Worm (Caenorhabditis elegans) whole organism, young adult: Measurements from ENCODE around the gene F28A12.10.

Experiments used
- F49E8.2 ChIP-seq: sonication (generic microtip); optimal IDR thresholded peaks from 3 replicates; lab custom pipeline; 2017; ENCODE audit warnings: missing genetic modification characterization, mild to moderate bottlenecking, missing compliant biosample characterization, antibody characterized with exemption, moderate library complexity; ENCODE audit not compliant: insufficient read depth
- ZK185.1 ChIP-seq: sonication (generic microtip); optimal IDR thresholded peaks from 2 replicates; lab custom pipeline; 2016; ENCODE audit warnings: mild to moderate bottlenecking, missing genetic modification characterization, missing compliant biosample characterization; ENCODE audit not compliant: poor library complexity, severe bottlenecking
- akir-1 ChIP-seq: fragments of 200-800 bp; sonication (Bioruptor generic); optimal IDR thresholded peaks from 2 replicates; lab custom pipeline; 2018; ENCODE audit warnings: mild to moderate bottlenecking, missing genetic modification characterization, moderate library complexity, missing compliant biosample characterization
- die-1 ChIP-seq: sonication (generic microtip); optimal IDR thresholded peaks from 2 replicates; lab custom pipeline; 2016; ENCODE audit warnings: missing genotype, mild to moderate bottlenecking, missing genetic modification characterization, missing compliant biosample characterization
- egl-44 ChIP-seq: fragments of 200-800 bp; sonication (Bioruptor generic); IDR thresholded peaks from 2 replicates; pipeline ENCODE4 v1.3.6; 2022; ENCODE audit warnings: missing genetic modification reagents, missing genetic modification characterization, missing compliant biosample characterization
- hlh-26 ChIP-seq: fragments of 200-800 bp; sonication (Bioruptor generic); conservative IDR thresholded peaks from 2 replicates; pipeline ENCODE4 v1.3.6; 2022; ENCODE audit warnings: missing genetic modification reagents, missing genetic modification characterization, missing compliant biosample characterization
- lin-35 ChIP-seq, 3 experiments: fragments of 150-350 bp in 2 of 3; sonication (generic microtip) in 1 of 3; optimal IDR thresholded peaks; 2 replicates each; lab custom pipeline; 2014 to 2018; ENCODE audit warnings: missing biosample characterization in 3 of 3, missing genetic modification characterization in 3 of 3, missing genetic modification reagents in 3 of 3
- nhr-80 ChIP-seq: sonication (generic microtip); optimal IDR thresholded peaks from 2 replicates; lab custom pipeline; 2016; ENCODE audit warnings: missing genetic modification characterization, missing compliant biosample characterization
- snpc-4 ChIP-seq, 5 experiments: fragments of 150-350 bp in 1 of 5; sonication (generic microtip) in 4 of 5; optimal IDR thresholded peaks; 2 replicates each; lab custom pipeline; 2014 to 2018; ENCODE audit warnings: missing genetic modification characterization in 5 of 5, missing biosample characterization in 3 of 5, antibody characterized with exemption in 2 of 5, mild to moderate bottlenecking in 2 of 5, missing compliant biosample characterization in 2 of 5, missing genotype in 2 of 5, moderate library complexity in 2 of 5, missing genetic modification reagents in 1 of 5
- ztf-26 ChIP-seq: sonication (generic microtip); optimal IDR thresholded peaks from 2 replicates; lab custom pipeline; 2017; ENCODE audit warnings: missing genetic modification characterization, missing compliant biosample characterization

- TF ChIP-seq die-1 (no peak), hlh-26 (GFP tag; lab: Robert Waterston, UW) (no peak), ztf-26 (no peak), F49E8.2 (tag; lab: Kevin White, UChicago) (no peak), nhr-80 (tag; lab: Kevin White, UChicago) (no peak), ZK185.1 (tag; lab: Kevin White, UChicago) (no peak), akir-1 (GFP tag; lab: Kevin White, UChicago) (no peak), snpc-4 (GFP tag; optimal IDR thresholded peaks at IDR 0.05; lab: Kevin White, UChicago) (no peak), snpc-4 (tag; optimal IDR thresholded peaks at IDR 0.05; lab: Kevin White, UChicago) (no peak), lin-35 (GFP tag; optimal IDR thresholded peaks at IDR 0.05; lab: Kevin White, UChicago) (no peak), egl-44 (GFP tag; lab: Robert Waterston, UW) (no peak)
Observed at ce11 chrV:8657911-8658310, 20.3 kb upstream of the F28A12.10 start.
